Worm (Caenorhabditis elegans) whole organism, L3 larva: ENCODE measurements around the gene T14B4.19.

Source experiments
- R02D3.7 ChIP-seq: fragments of 150-350 bp; optimal IDR thresholded peaks from 2 replicates; lab custom pipeline; 2014; ENCODE audit warnings: missing biosample characterization, missing genetic modification characterization
- ZK546.5 ChIP-seq: sonication (generic microtip); optimal IDR thresholded peaks from 2 replicates; lab custom pipeline; 2017; ENCODE audit warnings: missing biosample characterization, missing genetic modification characterization
- snpc-4 ChIP-seq: fragments of 150-350 bp; optimal IDR thresholded peaks from 2 replicates; lab custom pipeline; 2014; ENCODE audit warnings: missing biosample characterization, missing genetic modification characterization

DNA sequence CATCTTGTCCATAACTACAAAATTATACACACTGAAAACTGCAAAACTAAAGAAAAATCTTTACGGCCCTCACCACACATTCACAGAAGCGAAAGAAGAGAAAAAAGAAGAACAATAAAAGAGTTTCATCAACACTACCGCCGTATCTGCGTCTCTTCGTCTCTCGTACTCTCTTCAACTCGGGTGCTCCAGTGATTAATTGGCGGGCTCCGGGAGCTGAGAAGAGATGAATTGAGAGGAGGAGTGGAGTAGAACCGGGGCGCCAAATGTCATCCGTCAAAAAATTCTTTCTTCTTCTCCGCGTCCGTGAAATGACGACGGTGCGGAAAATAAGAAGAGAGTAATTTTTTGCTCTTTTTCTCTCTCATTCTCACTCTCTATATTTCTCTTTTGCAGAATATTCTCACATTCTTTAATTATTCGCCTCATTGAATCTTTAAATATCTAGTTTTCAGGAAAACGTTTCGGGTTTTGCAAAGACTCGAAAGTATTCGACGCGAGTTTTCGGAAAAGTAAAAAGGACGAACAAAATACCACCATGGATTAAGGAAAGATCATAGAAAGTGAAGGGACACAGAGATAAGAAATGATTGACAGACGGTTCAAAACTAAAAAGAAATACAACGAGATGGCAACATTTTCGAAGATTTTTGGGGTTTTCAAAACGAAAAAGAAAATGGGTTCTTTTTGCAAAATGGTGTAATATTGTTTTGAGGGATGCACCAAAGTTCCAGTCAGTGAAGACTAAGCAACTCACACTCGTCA, 5.1 kb downstream of the T14B4.19 start:
- TF ChIP-seq snpc-4 (tag; lab: Kevin White, UChicago) (no peak), R02D3.7 (tag; lab: Kevin White, UChicago) (no peak), ZK546.5 (tag; lab: Kevin White, UChicago) (no peak)
